Worm (Caenorhabditis elegans) whole organism, L4 larva: ENCODE measurements around the gene nfki-1.

ENCODE experiments used
- F49E8.2 ChIP-seq: sonication (generic microtip); optimal IDR thresholded peaks from 2 replicates; lab custom pipeline; 2016; ENCODE audit warnings: missing compliant biosample characterization, mild to moderate bottlenecking, missing genetic modification characterization, borderline replicate concordance
- Y105C5A.15 ChIP-seq: fragments of 200-800 bp; sonication (Bioruptor generic); IDR thresholded peaks from 2 replicates; pipeline ENCODE4 v1.3.6; 2022; ENCODE audit warnings: missing genetic modification characterization, missing compliant biosample characterization
- ZK337.2 ChIP-seq: fragments of 200-800 bp; sonication (Bioruptor generic); IDR thresholded peaks from 2 replicates; pipeline ENCODE4 v1.3.6; 2022; ENCODE audit warnings: missing genetic modification reagents, missing genetic modification characterization, missing compliant biosample characterization
- aha-1 ChIP-seq: fragments of 150-350 bp; peaks from one replicate; lab custom pipeline; 2014; ENCODE audit warnings: missing biosample characterization, missing genetic modification characterization
- arid-1 ChIP-seq: fragments of 200-800 bp; sonication (Bioruptor generic); conservative IDR thresholded peaks from 2 replicates; pipeline ENCODE4 v1.3.6; 2022; ENCODE audit warnings: missing genetic modification reagents, missing genetic modification characterization, missing compliant biosample characterization
- ceh-62 ChIP-seq: sonication (generic microtip); optimal IDR thresholded peaks from 2 replicates; lab custom pipeline; 2017; ENCODE audit warnings: missing biosample characterization, missing genetic modification characterization
- ctbp-1 ChIP-seq: fragments of 200-800 bp; sonication (Bioruptor generic); IDR thresholded peaks from 2 replicates; pipeline ENCODE4 v1.3.6; 2022; ENCODE audit warnings: missing genetic modification reagents, missing genetic modification characterization, missing compliant biosample characterization
- daf-12 ChIP-seq: fragments of 150-350 bp; optimal IDR thresholded peaks from 2 replicates; lab custom pipeline; 2014; ENCODE audit warnings: missing biosample characterization, missing genetic modification reagents, missing genetic modification characterization
- daf-16 ChIP-seq, 3 experiments: sonication (generic microtip); optimal IDR thresholded peaks; 2 replicates each; lab custom pipeline; 2016 to 2017; ENCODE audit warnings: missing genetic modification characterization in 3 of 3, missing genetic modification reagents in 3 of 3, mild to moderate bottlenecking in 2 of 3, missing compliant biosample characterization in 2 of 3, missing biosample characterization in 1 of 3, moderate library complexity in 1 of 3
- dmd-6 ChIP-seq: fragments of 200-800 bp; sonication (Bioruptor generic); IDR thresholded peaks from 2 replicates; pipeline ENCODE4 v1.3.6; 2022; ENCODE audit warnings: missing genetic modification reagents, missing genetic modification characterization, missing compliant biosample characterization
- dmd-8 ChIP-seq: fragments of 200-800 bp; sonication (Bioruptor generic); IDR thresholded peaks from 2 replicates; pipeline ENCODE4 v1.3.6; 2022; ENCODE audit warnings: missing genetic modification characterization, missing compliant biosample characterization
- duxl-1 ChIP-seq: sonication (generic microtip); optimal IDR thresholded peaks from 2 replicates; lab custom pipeline; 2016; ENCODE audit warnings: mild to moderate bottlenecking, missing genetic modification characterization, moderate library complexity, missing compliant biosample characterization; ENCODE audit not compliant: poor library complexity
- dve-1 ChIP-seq: sonication (generic microtip); optimal IDR thresholded peaks from 2 replicates; lab custom pipeline; 2017; ENCODE audit warnings: antibody characterized with exemption, mild to moderate bottlenecking, missing genetic modification characterization, missing compliant biosample characterization; ENCODE audit not compliant: insufficient read depth
- egl-27 ChIP-seq: sonication (generic microtip); optimal IDR thresholded peaks from 3 replicates; lab custom pipeline; 2017; ENCODE audit warnings: missing biosample characterization, missing genetic modification reagents, missing genetic modification characterization
- egl-43 ChIP-seq: fragments of 200-800 bp; sonication (Bioruptor generic); IDR thresholded peaks from 2 replicates; pipeline ENCODE4 v1.3.6; 2022; ENCODE audit warnings: missing genetic modification reagents, missing genetic modification characterization, missing compliant biosample characterization
- hlh-11 ChIP-seq: fragments of 200-800 bp; sonication (Bioruptor generic); optimal IDR thresholded peaks from 2 replicates; lab custom pipeline; 2018; ENCODE audit warnings: mild to moderate bottlenecking, missing genetic modification characterization, missing compliant biosample characterization
- hmg-1.1 ChIP-seq: fragments of 200-800 bp; sonication (Bioruptor generic); IDR thresholded peaks from 2 replicates; pipeline ENCODE4 v1.3.6; 2022; ENCODE audit warnings: missing genetic modification reagents, missing genetic modification characterization, missing compliant biosample characterization
- lim-7 ChIP-seq: fragments of 200-800 bp; sonication (Bioruptor generic); IDR thresholded peaks from 2 replicates; pipeline ENCODE4 v1.3.6; 2022; ENCODE audit warnings: missing genetic modification characterization, missing compliant biosample characterization
- lin-1 ChIP-seq: fragments of 200-800 bp; sonication (Bioruptor generic); IDR thresholded peaks from 2 replicates; pipeline ENCODE4 v1.3.6; 2022; ENCODE audit warnings: missing genetic modification reagents, missing genetic modification characterization, missing compliant biosample characterization
- lin-15B ChIP-seq: fragments of 150-350 bp; sonication (generic microtip); optimal IDR thresholded peaks from 3 replicates; lab custom pipeline; 2014; ENCODE audit warnings: missing biosample characterization, missing genetic modification characterization
- lsy-2 ChIP-seq, 2 experiments: fragments of 150-350 bp in 1 of 2; sonication (generic microtip) in 1 of 2; optimal IDR thresholded peaks; 2 replicates each; lab custom pipeline; 2014 to 2017; ENCODE audit warnings: missing biosample characterization in 2 of 2, missing genetic modification characterization in 2 of 2
- madf-5 ChIP-seq, 2 experiments: fragments of 200-800 bp; sonication (Bioruptor generic); IDR thresholded peaks; 2 replicates each; pipeline ENCODE4 v1.3.6; 2022; ENCODE audit warnings: missing compliant biosample characterization in 2 of 2, missing genetic modification characterization in 2 of 2
- mdl-1 ChIP-seq, 2 experiments: fragments of 150-350 bp in 1 of 2; sonication (generic microtip) in 1 of 2; optimal IDR thresholded peaks; 2 replicates each; lab custom pipeline; 2014 to 2017; ENCODE audit warnings: missing biosample characterization in 2 of 2, missing genetic modification characterization in 2 of 2
- mep-1 ChIP-seq: fragments of 150-350 bp; sonication (generic microtip); optimal IDR thresholded peaks from 3 replicates; lab custom pipeline; 2014; ENCODE audit warnings: missing biosample characterization, missing genetic modification characterization
- mxl-3 ChIP-seq: fragments of 200-800 bp; sonication (Bioruptor generic); optimal IDR thresholded peaks from 2 replicates; lab custom pipeline; 2018; ENCODE audit warnings: mild to moderate bottlenecking, missing genetic modification characterization, missing compliant biosample characterization
- nhr-10 ChIP-seq: fragments of 150-350 bp; optimal IDR thresholded peaks from 2 replicates; lab custom pipeline; 2014; ENCODE audit warnings: missing biosample characterization, missing genetic modification characterization
- nhr-28 ChIP-seq: fragments of 150-350 bp; optimal IDR thresholded peaks from 2 replicates; lab custom pipeline; 2014; ENCODE audit warnings: missing biosample characterization, missing genetic modification characterization
- nhr-42 ChIP-seq: fragments of 200-800 bp; sonication (Bioruptor generic); IDR thresholded peaks from 2 replicates; pipeline ENCODE4 v1.3.6; 2022; ENCODE audit warnings: missing genetic modification characterization, missing compliant biosample characterization
- nhr-6 ChIP-seq: fragments of 150-350 bp; optimal IDR thresholded peaks from 2 replicates; lab custom pipeline; 2014; ENCODE audit warnings: missing biosample characterization, missing genetic modification characterization
- nhr-76 ChIP-seq: fragments of 150-350 bp; optimal IDR thresholded peaks from 2 replicates; lab custom pipeline; 2014; ENCODE audit warnings: missing biosample characterization, missing genetic modification characterization
- nhr-77 ChIP-seq: fragments of 150-350 bp; optimal IDR thresholded peaks from 2 replicates; lab custom pipeline; 2014; ENCODE audit warnings: missing biosample characterization, missing genetic modification characterization
- pha-4 ChIP-seq, 2 experiments: fragments of 150-350 bp in 1 of 2; fragments of 200-800 bp in 1 of 2; sonication (Bioruptor generic) in 1 of 2; IDR thresholded peaks in 1 of 2; optimal IDR thresholded peaks in 1 of 2; 2 replicates each; pipeline versions ENCODE4 v1.3.6 to Lab custom; 2014 to 2022; ENCODE audit warnings: missing genetic modification characterization in 2 of 2, missing genetic modification reagents in 2 of 2, missing biosample characterization in 1 of 2, missing compliant biosample characterization in 1 of 2
- pqm-1 ChIP-seq: sonication (generic microtip); optimal IDR thresholded peaks from 2 replicates; lab custom pipeline; 2017; ENCODE audit warnings: missing biosample characterization, missing genetic modification characterization
- rbr-2 ChIP-seq: sonication (generic microtip); optimal IDR thresholded peaks from 2 replicates; lab custom pipeline; 2016; ENCODE audit warnings: missing genotype, missing genetic modification characterization, missing compliant biosample characterization
- sdz-12 ChIP-seq: fragments of 200-800 bp; sonication (Bioruptor generic); optimal IDR thresholded peaks from 2 replicates; lab custom pipeline; 2018; ENCODE audit warnings: mild to moderate bottlenecking, missing genetic modification characterization, missing compliant biosample characterization
- set-16 ChIP-seq: fragments of 200-800 bp; sonication (Bioruptor generic); IDR thresholded peaks from 2 replicates; pipeline ENCODE4 v1.3.6; 2022; ENCODE audit warnings: missing genetic modification reagents, missing genetic modification characterization, missing compliant biosample characterization
- tra-1 ChIP-seq: fragments of 200-800 bp; sonication (Bioruptor generic); IDR thresholded peaks from 2 replicates; pipeline ENCODE4 v1.3.6; 2022; ENCODE audit warnings: missing genetic modification reagents, missing genetic modification characterization, missing compliant biosample characterization
- unc-62 ChIP-seq, 3 experiments: fragments of 150-350 bp in 1 of 3; sonication (generic microtip); optimal IDR thresholded peaks in 2 of 3; peaks in 1 of 3; 1 replicate in 1 of 3; 2 replicates in 2 of 3; lab custom pipeline; 2014 to 2017; ENCODE audit warnings: missing biosample characterization in 3 of 3, missing genetic modification characterization in 3 of 3, missing genetic modification reagents in 3 of 3, missing genotype in 1 of 3
- zip-11 ChIP-seq: fragments of 200-800 bp; sonication (Bioruptor generic); IDR thresholded peaks from 2 replicates; pipeline ENCODE4 v1.3.6; 2022; ENCODE audit warnings: missing genetic modification characterization, missing compliant biosample characterization

The nfki-1 gene

DNA sequence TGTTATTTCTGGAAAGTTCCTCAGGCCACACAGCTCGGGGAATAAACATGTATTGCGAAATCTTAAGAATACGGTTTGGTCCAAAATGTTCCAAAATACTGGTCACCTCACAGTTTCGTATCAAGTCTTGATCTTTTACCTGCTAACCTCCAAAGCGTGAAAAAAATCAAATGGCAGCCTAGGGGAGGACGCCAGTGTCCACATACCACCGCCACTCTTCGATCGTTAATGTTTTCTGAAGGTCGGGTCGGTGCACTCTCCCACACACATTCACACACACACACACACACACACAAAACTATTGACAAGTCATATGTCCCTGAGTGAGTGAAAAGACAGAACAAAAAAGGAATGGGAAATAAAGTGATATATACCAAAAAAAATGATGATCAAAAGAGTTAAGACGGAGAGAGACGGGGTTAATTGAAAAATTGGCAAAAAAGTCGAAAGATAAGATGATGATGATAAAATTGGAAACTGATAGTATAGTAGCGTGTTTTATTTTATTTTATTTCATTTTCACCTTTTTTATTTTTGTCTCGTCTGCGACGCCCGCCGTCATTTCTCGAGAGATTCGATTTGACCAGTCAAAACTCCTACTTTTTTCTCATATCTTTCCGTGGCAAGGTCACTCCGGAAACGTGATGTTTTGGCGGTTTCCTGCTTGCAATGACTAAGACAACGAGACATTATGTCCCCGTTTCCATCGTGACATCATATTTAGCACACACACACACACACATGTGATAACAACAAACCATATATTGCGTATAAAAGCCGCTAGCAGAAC, 15.0 kb upstream of the nfki-1 start, which contains the start of gene Y15E3A.5 (continued):
- TF ChIP-seq nhr-28 (tag; lab: Kevin White, UChicago) (peak; percentile 90), daf-12 (tag; lab: Kevin White, UChicago) (no peak), daf-16 (GFP tag; optimal IDR thresholded peaks at IDR 0.05; lab: Kevin White, UChicago) (no peak), daf-16 (tag; optimal IDR thresholded peaks at IDR 0.05; lab: Kevin White, UChicago) (peak; percentile 67), unc-62 (GFP tag; optimal IDR thresholded peaks at IDR 0.05 in 1 of 2; lab: Kevin White, UChicago) (peak in 1 of 2 experiments; percentile 85), unc-62 (tag; optimal IDR thresholded peaks at IDR 0.05; lab: Kevin White, UChicago) (no peak), lsy-2 (tag; optimal IDR thresholded peaks at IDR 0.05; lab: Kevin White, UChicago) (peak in 1 of 2 experiments; percentile 43), nhr-76 (tag; lab: Kevin White, UChicago) (no peak), lin-1 (GFP tag; lab: Robert Waterston, UW) (peak; percentile 50; the same call in 1 of the 2 replicates), hlh-11 (tag; lab: Kevin White, UChicago) (peak; percentile 53), nhr-10 (tag; lab: Kevin White, UChicago) (peak; percentile 35), nhr-77 (peak; percentile 62), pqm-1 (tag; lab: Kevin White, UChicago) (peak; percentile 90), Y105C5A.15 (no peak), hmg-1.1 (GFP tag; lab: Robert Waterston, UW) (no peak), pha-4 (GFP tag; IDR thresholded peaks at IDR 0.05; lab: Robert Waterston, UW) (no peak), pha-4 (tag; optimal IDR thresholded peaks at IDR 0.05; lab: Kevin White, UChicago) (no peak), mep-1 (tag; lab: Kevin White, UChicago) (peak; percentile 81), duxl-1 (tag; lab: Kevin White, UChicago) (no peak)

DNA sequence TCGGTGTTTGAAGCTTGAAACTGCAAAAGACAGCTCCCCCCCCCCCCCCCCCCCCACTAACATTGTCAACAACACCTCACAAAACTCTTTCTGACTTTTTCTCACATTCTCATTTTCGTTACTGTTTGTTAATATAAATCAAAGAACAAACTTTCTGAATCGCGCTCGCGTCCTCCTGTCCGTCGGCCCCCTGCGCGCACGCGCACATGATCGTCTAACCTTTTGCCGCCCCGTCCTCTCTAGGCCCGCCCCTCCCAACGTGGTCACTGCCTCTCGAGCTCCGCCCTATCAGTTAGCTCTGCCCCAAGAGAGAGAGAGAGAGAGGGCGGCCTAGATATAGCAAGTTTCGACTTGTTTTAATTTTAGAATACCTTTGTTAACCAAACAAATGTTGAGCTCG, 14.3 kb upstream of the nfki-1 start:
- TF ChIP-seq mep-1 (tag; lab: Kevin White, UChicago) (peak; percentile 47), sdz-12 (GFP tag; lab: Kevin White, UChicago) (no peak), dve-1 (peak; percentile 1), daf-16 (GFP tag; optimal IDR thresholded peaks at IDR 0.05; lab: Kevin White, UChicago) (no peak), daf-16 (tag; optimal IDR thresholded peaks at IDR 0.05; lab: Kevin White, UChicago) (peak; percentile 34), aha-1 (tag; lab: Kevin White, UChicago) (peak; percentile 80), madf-5 (GFP tag; IDR thresholded peaks at IDR 0.05; lab: Robert Waterston, UW) (no peak), hmg-1.1 (GFP tag; lab: Robert Waterston, UW) (peak; percentile 63), rbr-2 (tag; lab: Kevin White, UChicago) (no peak), egl-43 (GFP tag; lab: Robert Waterston, UW) (peak; percentile 68; the same call in 1 of the 2 replicates), lin-15B (tag; lab: Kevin White, UChicago) (no peak), ZK337.2 (GFP tag; lab: Robert Waterston, UW) (no peak), F49E8.2 (tag; lab: Kevin White, UChicago) (no peak), dmd-6 (GFP tag; lab: Robert Waterston, UW) (0 out of 2 replicates have a peak, but pooled peaks have one; percentile 6), zip-11 (GFP tag; lab: Robert Waterston, UW) (no peak), ceh-62 (tag; lab: Kevin White, UChicago) (no peak), ctbp-1 (GFP tag; lab: Robert Waterston, UW) (no peak), nhr-6 (tag; lab: Kevin White, UChicago) (peak; percentile 36), lim-7 (no peak), set-16 (GFP tag; lab: Robert Waterston, UW) (peak; percentile 95), arid-1 (no peak), nhr-42 (no peak), tra-1 (GFP tag; lab: Robert Waterston, UW) (0 out of 2 replicates have a peak, but pooled peaks have one; percentile 6), dmd-8 (no peak), mdl-1 (tag; optimal IDR thresholded peaks at IDR 0.05; lab: Kevin White, UChicago) (peak in 1 of 2 experiments; percentile 1), nhr-77 (no peak), pha-4 (GFP tag; IDR thresholded peaks at IDR 0.05; lab: Robert Waterston, UW) (0 out of 2 replicates have a peak, but pooled peaks have one; percentile 55), pha-4 (tag; optimal IDR thresholded peaks at IDR 0.05; lab: Kevin White, UChicago) (no peak), nhr-76 (tag; lab: Kevin White, UChicago) (no peak), egl-27 (tag; lab: Kevin White, UChicago) (no peak), mxl-3 (GFP tag; lab: Kevin White, UChicago) (peak; percentile 64)
- TF ChIP-seq, all 104 proteins: peak for 13
